Fruit fly (Drosophila melanogaster) whole organism, prepupa: ENCODE data around the gene sqh.

Source experiments
- CG10669 ChIP-seq: fragments of 200-800 bp; sonication (Bioruptor generic); optimal IDR thresholded peaks from 3 replicates; lab custom pipeline; 2018; ENCODE audit warnings: missing biosample characterization, mild to moderate bottlenecking, missing genetic modification characterization, moderate library complexity
- CG16779 ChIP-seq: fragments of 200-800 bp; sonication (Bioruptor generic); optimal IDR thresholded peaks from 3 replicates; lab custom pipeline; 2017; ENCODE audit warnings: missing biosample characterization, mild to moderate bottlenecking, missing genetic modification characterization
- Gug ChIP-seq: fragments of 200-800 bp; sonication (Bioruptor generic); IDR thresholded peaks from 2 replicates; pipeline ENCODE4 v1.3.6; 2022; ENCODE audit warnings: missing biosample characterization, missing genetic modification characterization
- Hr39 ChIP-seq: fragments of 200-800 bp; sonication (Bioruptor generic); optimal IDR thresholded peaks from 2 replicates; lab custom pipeline; 2016; ENCODE audit warnings: missing biosample characterization, missing genetic modification characterization
- Met ChIP-seq: fragments of 200-800 bp; sonication (Bioruptor generic); optimal IDR thresholded peaks from 3 replicates; lab custom pipeline; 2016; ENCODE audit warnings: missing biosample characterization, missing genetic modification characterization
- OdsH ChIP-seq: fragments of 200-800 bp; sonication (Bioruptor generic); optimal IDR thresholded peaks from 3 replicates; lab custom pipeline; 2016; ENCODE audit warnings: missing biosample characterization, missing genetic modification characterization

DNA sequence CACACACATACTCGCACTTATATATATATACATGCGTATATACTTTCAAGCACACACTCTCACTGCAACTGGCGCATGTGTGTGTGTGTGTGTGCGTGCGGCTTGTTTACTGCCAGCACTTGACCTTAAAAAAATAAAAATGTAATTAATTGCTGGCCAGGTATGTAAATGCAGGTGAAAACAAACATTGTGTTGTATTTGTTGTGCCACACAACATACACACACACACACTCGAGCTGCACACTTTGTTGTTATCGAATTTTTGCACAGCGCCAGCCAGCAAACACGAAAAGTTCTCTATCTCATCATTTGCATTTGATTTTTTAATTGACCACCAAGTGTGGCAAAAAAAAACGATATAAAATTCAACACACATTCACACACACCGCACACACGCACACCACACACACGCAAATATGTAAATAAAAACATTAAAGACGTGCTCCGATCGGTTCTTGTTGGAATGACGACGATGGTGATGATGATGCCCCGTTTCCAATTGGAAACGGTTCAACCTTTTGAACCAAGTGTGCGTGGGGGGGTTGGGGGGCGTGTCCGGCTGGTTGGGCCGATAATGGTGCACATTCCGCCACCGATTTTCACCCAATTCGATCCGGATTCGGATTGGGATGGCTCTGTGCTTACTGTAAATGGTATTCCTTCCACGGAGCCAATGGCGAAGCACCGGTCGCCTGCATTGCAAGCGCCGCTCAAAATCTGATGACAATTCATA is 29.8 kb upstream of the sqh start:
- TF ChIP-seq CG10669 (GFP tag; lab: Kevin White, UChicago) (no peak), Gug (GFP tag; lab: Robert Waterston, UW) (no peak), Hr39 (GFP tag; lab: Kevin White, UChicago) (no peak), CG16779 (tag; lab: Kevin White, UChicago) (no peak), Met (GFP tag; lab: Kevin White, UChicago) (no peak), OdsH (GFP tag; lab: Kevin White, UChicago) (no peak)
